Fruit fly (Drosophila melanogaster): ENCODE measurements around the gene plh.

plh gene

DNA sequence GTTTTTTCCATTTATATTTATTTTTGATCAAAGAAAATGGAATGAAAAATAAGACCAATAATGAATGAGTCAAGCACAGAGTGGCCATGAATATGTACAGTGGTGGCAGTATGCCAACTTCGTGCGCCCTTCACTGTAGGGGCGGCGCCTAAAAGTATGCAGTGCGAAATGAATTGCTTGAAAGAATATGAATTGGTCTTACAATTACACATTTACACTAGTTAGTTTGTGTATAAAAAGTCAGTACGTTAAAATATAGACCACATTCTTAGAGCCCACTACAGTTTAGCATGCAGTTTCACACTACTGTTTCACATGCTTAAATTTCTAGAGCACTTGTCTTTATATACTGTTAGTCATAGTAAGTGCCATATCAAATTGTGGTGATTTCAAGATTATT is 48.1 kb downstream of the plh start (continued):
- peak; percentile 43; the same call in 1 of the 2 replicates for TF ChIP-seq CG42726 (GFP tag; IDR thresholded peaks at IDR 0.05; ENCODE audit: partially characterized antibody)
- peak; percentile 38 for TF ChIP-seq CG16813 (GFP tag; IDR thresholded peaks at IDR 0.05; ENCODE audit: partially characterized antibody)
- TF ChIP-seq Sox102F (GFP tag; optimal IDR thresholded peaks at IDR 0.05), result peak; percentile 5
- TF ChIP-seq CG17186 (GFP tag; optimal IDR thresholded peaks at IDR 0.05), result no peak
- no peak for TF ChIP-seq zfh1 (GFP tag; IDR thresholded peaks at IDR 0.05)
- no peak for TF ChIP-seq Lpt (GFP tag; optimal IDR thresholded peaks at IDR 0.05)
- TF ChIP-seq Dbx (GFP tag; IDR thresholded peaks at IDR 0.05), result no peak
- no peak for TF ChIP-seq Hmx (GFP tag; optimal IDR thresholded peaks at IDR 0.05)
- TF ChIP-seq CG15073 (GFP tag; optimal IDR thresholded peaks at IDR 0.05), result peak; percentile 100
- TF ChIP-seq CG30431 (GFP tag; optimal IDR thresholded peaks at IDR 0.05), result no peak
- TF ChIP-seq sug (tag; optimal IDR thresholded peaks at IDR 0.05), result no peak
- TF ChIP-seq CG7271 (tag; optimal IDR thresholded peaks at IDR 0.05), result no peak
- TF ChIP-seq D (optimal IDR thresholded peaks at IDR 0.05), result no peak
- no peak for TF ChIP-seq D (GFP tag; optimal IDR thresholded peaks at IDR 0.05)
- TF ChIP-seq zf30C (GFP tag; optimal IDR thresholded peaks at IDR 0.05), result peak; percentile 2
- no peak for TF ChIP-seq H2.0 (GFP tag; IDR thresholded peaks at IDR 0.05)
- no peak for TF ChIP-seq dm (GFP tag; optimal IDR thresholded peaks at IDR 0.05)
- 0 out of 3 replicates have a peak, but pooled peaks have one; percentile 31 for TF ChIP-seq vnd (GFP tag; IDR thresholded peaks at IDR 0.05; ENCODE audit: partially characterized antibody)
- peak; percentile 26 for TF ChIP-seq pb (GFP tag; optimal IDR thresholded peaks at IDR 0.05)
- TF ChIP-seq ac (GFP tag; optimal IDR thresholded peaks at IDR 0.05), result no peak
- TF ChIP-seq Camta (GFP tag; optimal IDR thresholded peaks at IDR 0.05), result no peak
- no peak for TF ChIP-seq TFAM (GFP tag; optimal IDR thresholded peaks at IDR 0.05)
- no peak for TF ChIP-seq Dip3 (GFP tag; optimal IDR thresholded peaks at IDR 0.05)
- TF ChIP-seq CG17361 (GFP tag; IDR thresholded peaks at IDR 0.05), result 0 out of 3 replicates have a peak, but pooled peaks have one; percentile 17
- no peak for TF ChIP-seq Oaz (GFP tag; IDR thresholded peaks at IDR 0.05)
- TF ChIP-seq Lhr (GFP tag; optimal IDR thresholded peaks at IDR 0.05), result peak; percentile 26
- TF ChIP-seq CG9932 (GFP tag; IDR thresholded peaks at IDR 0.05), result peak; percentile 49; the same call in 1 of the 2 replicates
- TF ChIP-seq CG14860 (GFP tag; IDR thresholded peaks at IDR 0.05; ENCODE audit: partially characterized antibody), result no peak; the same call in 2 of the 3 replicates
- TF ChIP-seq ssp (GFP tag; IDR thresholded peaks at IDR 0.05), result no peak
- no peak for TF ChIP-seq danr (GFP tag; IDR thresholded peaks at IDR 0.05)
- no peak for TF ChIP-seq esg (GFP tag; conservative IDR thresholded peaks at IDR 0.05)
- no peak for TF ChIP-seq CG6683 (GFP tag; optimal IDR thresholded peaks at IDR 0.05)
- no peak for TF ChIP-seq CG17385 (GFP tag; optimal IDR thresholded peaks at IDR 0.05)
- TF ChIP-seq aop (GFP tag; IDR thresholded peaks at IDR 0.05), result no peak
- no peak for TF ChIP-seq cad (GFP tag; optimal IDR thresholded peaks at IDR 0.05)
- TF ChIP-seq grn (GFP tag; optimal IDR thresholded peaks at IDR 0.05), result no peak
- no peak for TF ChIP-seq Sry-β (GFP tag; optimal IDR thresholded peaks at IDR 0.05)
- TF ChIP-seq CrebB (tag; optimal IDR thresholded peaks at IDR 0.05), result no peak
- no peak for TF ChIP-seq CG3281 (GFP tag; optimal IDR thresholded peaks at IDR 0.05)
- TF ChIP-seq bab2 (GFP tag; optimal IDR thresholded peaks at IDR 0.05), result no peak
- TF ChIP-seq Chrac-16 (GFP tag; optimal IDR thresholded peaks at IDR 0.05), result peak; percentile 21
- peak; percentile 4 for TF ChIP-seq CG7839 (tag; optimal IDR thresholded peaks at IDR 0.05)
- TF ChIP-seq CG6854 (GFP tag; optimal IDR thresholded peaks at IDR 0.05), result no peak
- TF ChIP-seq Gug (GFP tag; IDR thresholded peaks at IDR 0.05), result peak; percentile 25; the same call in 1 of the 4 replicates
- no peak for TF ChIP-seq gce (GFP tag; IDR thresholded peaks at IDR 0.05)
- TF ChIP-seq CG17568 (GFP tag; optimal IDR thresholded peaks at IDR 0.05), result no peak
- no peak for TF ChIP-seq Kr (GFP tag; optimal IDR thresholded peaks at IDR 0.05)
- no peak for TF ChIP-seq CG9609 (GFP tag; optimal IDR thresholded peaks at IDR 0.05)
- TF ChIP-seq CG4707 (GFP tag; optimal IDR thresholded peaks at IDR 0.05), result no peak
- TF ChIP-seq CG11695 (GFP tag; IDR thresholded peaks at IDR 0.05), result no peak
- TF ChIP-seq CG8290 (GFP tag; optimal IDR thresholded peaks at IDR 0.05), result peak; percentile 54
- TF ChIP-seq CG8290 (tag; optimal IDR thresholded peaks at IDR 0.05), result peak in 1 of 2 experiments; percentile 61
- no peak for TF ChIP-seq CG32772 (GFP tag; IDR thresholded peaks at IDR 0.05)
